Fruit fly (Drosophila melanogaster) ovary, adult (tissue): Measurements from ENCODE around the gene RanBP3.

Source experiments
- CG17801 ChIP-seq: fragments of 200-800 bp; optimal IDR thresholded peaks from 2 replicates; lab custom pipeline; 2019; ENCODE audit warnings: missing biosample characterization, mild to moderate bottlenecking, missing genetic modification characterization, moderate library complexity; ENCODE audit not compliant: partially characterized antibody

RanBP3 gene

DNA sequence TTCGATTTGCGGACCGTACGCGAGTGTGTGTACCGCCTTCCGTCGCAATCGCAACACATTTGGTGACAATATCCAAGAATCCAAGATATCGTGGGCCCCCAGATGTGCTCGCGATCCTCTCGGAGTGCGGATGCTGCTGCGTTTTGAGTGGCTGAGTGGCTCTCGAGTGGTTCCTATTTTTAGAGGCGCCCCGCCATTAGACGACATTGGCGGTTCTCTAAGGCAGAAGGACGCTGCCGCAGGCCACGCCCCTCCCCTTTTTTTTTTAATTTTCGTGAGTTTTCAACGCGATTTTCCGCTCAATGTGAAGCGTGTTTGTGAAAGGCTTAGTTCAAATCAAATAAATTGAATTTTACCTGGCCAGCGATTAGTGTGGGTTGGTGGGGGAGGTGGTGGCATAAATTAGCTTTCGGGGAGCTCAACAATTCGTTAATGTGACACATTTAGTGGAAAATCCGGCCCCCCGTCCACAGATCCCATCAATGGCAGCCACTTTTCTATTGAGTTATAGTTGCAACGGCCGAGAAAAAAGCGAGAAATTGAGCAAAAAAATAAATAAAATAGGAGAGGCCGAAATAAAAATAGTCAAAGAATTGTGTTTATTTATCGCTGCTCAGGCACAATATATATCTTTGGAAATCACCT is 34.2 kb downstream of the RanBP3 start, which contains the start of gene nau:
nau (minus strand) TSS at position 61 of the 645 bp plus-strand sequence.
- TF ChIP-seq CG17801 (GFP tag; lab: Kevin White, UChicago), result no peak

- TF ChIP-seq CG17801 (GFP tag; lab: Kevin White, UChicago), result no peak
Observed at dm6 chr3R:23714852-23715251, 37.8 kb downstream of the RanBP3 start.

DNA sequence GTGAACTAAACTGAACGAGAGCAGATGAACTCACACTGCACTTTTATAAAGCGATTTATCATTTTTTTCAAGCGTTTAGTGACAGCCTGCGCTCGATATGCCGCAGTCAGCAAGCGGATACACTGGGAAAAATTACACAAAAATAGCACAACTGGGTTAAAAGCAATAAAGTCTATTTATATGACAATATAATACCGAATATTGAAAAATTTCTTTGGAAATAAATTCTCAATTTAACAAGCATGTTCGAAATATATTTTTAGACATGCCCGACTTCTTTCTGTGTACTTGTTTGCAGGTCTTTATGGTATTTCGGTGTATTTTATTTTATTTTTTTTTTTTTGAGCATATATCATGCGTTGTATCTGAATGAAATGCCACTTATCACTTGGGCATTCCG is 38.7 kb downstream of the RanBP3 start:
- no peak for TF ChIP-seq CG17801 (GFP tag; lab: Kevin White, UChicago)

DNA sequence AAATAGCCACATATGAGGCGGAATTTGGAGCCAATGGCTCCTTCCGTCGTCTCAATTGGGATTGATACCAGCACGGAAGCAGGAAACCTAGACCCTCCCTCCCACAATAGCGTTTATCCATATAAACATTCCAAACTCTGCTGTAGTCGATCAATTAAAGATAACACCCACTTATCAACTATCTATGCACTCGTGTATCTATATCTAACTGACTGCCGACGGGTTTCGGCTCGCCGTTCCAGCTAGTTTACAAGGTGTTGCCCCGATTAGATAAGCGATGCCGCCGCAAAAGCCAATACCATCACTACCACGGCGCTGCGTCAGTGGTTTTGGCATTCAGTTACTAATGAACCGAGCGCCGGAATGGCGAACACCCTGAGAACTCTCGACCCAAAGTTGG is 41.4 kb downstream of the RanBP3 start, which contains the start of gene CG10300:
CG10300 (plus strand) TSS at position 333 of the 400 bp plus-strand sequence.
- TF ChIP-seq CG17801 (GFP tag; lab: Kevin White, UChicago), result no peak

DNA sequence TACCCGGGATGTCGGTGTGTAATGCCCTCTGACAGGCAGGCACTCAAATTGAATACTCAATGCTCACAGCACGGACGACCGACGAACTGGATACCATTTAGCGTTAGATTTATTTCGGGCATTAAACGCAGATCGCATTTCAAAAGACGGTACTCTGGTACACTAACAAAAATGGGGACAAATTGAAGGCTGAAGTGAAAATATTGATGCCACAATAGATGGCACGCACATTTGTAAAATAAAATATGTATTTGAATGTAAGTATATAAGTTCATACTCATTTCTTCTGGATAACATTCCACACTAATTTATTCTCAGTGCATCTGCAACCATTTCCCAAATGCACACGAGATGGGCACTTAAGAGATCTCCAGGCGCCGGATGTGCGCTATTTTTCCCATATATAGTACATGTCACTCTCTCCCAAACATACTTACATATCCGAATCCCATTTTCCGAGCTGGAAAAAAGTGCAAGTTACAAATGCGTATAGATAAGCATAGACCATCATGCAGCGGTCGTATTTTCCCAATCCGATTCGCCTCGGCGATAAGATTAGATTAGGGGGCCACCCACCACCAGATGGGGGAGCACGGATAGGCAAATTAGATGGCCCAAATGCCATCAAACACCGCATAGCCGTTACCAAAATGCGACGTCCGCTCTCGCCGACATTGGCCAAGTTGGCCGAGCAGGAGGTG is 43.0 kb downstream of the RanBP3 start, which contains the start of gene CG10301:
CG10301 (plus strand) TSS at position 651 of the 701 bp plus-strand sequence.
- TF ChIP-seq CG17801 (GFP tag; lab: Kevin White, UChicago), result no peak

- no peak for TF ChIP-seq CG17801 (GFP tag; lab: Kevin White, UChicago)
Observed at dm6 chr3R:23704383-23705033, 48.1 kb downstream of the RanBP3 start, which contains the start of gene Gba1b. Gba1b (plus strand) TSS chr3R:23704804.

DNA sequence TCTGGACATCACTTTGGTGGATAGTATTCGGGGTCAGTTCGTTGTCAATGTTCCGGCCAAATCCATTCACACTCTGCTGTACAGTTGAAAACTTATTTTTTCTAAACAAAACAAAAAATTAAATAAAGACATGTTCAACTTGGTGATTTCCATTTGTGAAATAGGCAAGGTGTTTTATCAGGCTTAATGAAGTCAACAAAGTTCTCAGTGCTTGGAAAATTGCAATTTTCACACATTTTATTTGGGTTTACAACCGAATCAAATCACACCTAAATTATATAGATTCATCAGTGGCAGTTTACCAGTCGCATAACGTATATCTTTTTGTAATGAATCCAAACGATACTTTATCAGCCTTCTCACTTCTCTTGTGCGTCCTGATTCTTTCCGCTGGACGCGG is 50.2 kb downstream of the RanBP3 start, which contains the start of gene Qsox4:
Qsox4 (plus strand) TSS at position 301 of the 400 bp plus-strand sequence.
- TF ChIP-seq CG17801 (GFP tag; lab: Kevin White, UChicago), result no peak
